Worm (Caenorhabditis elegans) whole organism, late embryonic: Measurements from ENCODE around the gene B0507.6.

Experiments used
- C38D4.7 ChIP-seq: fragments of 200-800 bp; sonication (Bioruptor generic); optimal IDR thresholded peaks from 2 replicates; lab custom pipeline; 2018; ENCODE audit warnings: mild to moderate bottlenecking, missing genetic modification characterization, moderate library complexity, missing compliant biosample characterization
- ceh-31 ChIP-seq: sonication (generic microtip); optimal IDR thresholded peaks from 2 replicates; lab custom pipeline; 2016; ENCODE audit warnings: missing genetic modification characterization, missing compliant biosample characterization
- che-1 ChIP-seq: sonication (generic microtip); optimal IDR thresholded peaks from 2 replicates; lab custom pipeline; 2016; ENCODE audit warnings: mild to moderate bottlenecking, missing genetic modification characterization, missing compliant biosample characterization
- fkh-10 ChIP-seq: fragments of 150-350 bp; optimal IDR thresholded peaks from 2 replicates; lab custom pipeline; 2014; ENCODE audit warnings: missing biosample characterization, missing genetic modification reagents, missing genetic modification characterization
- gmeb-2 ChIP-seq: sonication (generic microtip); optimal IDR thresholded peaks from 2 replicates; lab custom pipeline; 2016; ENCODE audit warnings: missing genetic modification characterization, inconsistent platforms, missing compliant biosample characterization
- lim-6 ChIP-seq: sonication (generic microtip); optimal IDR thresholded peaks from 2 replicates; lab custom pipeline; 2016; ENCODE audit warnings: missing genetic modification characterization, missing compliant biosample characterization
- mec-3 ChIP-seq: sonication (generic microtip); optimal IDR thresholded peaks from 2 replicates; lab custom pipeline; 2016; ENCODE audit warnings: borderline replicate concordance, missing genetic modification characterization, missing compliant biosample characterization
- pha-4 ChIP-seq: fragments of 150-350 bp; optimal IDR thresholded peaks from 2 replicates; lab custom pipeline; 2018; ENCODE audit warnings: missing biosample characterization, missing genetic modification reagents, missing genetic modification characterization
- tbx-7 ChIP-seq: sonication (generic microtip); optimal IDR thresholded peaks from 2 replicates; lab custom pipeline; 2016; ENCODE audit warnings: missing genotype, missing genetic modification characterization, missing compliant biosample characterization
- ttx-3 ChIP-seq: sonication (generic microtip); optimal IDR thresholded peaks from 2 replicates; lab custom pipeline; 2016; ENCODE audit warnings: missing genetic modification reagents, missing genetic modification characterization, missing compliant biosample characterization

DNA sequence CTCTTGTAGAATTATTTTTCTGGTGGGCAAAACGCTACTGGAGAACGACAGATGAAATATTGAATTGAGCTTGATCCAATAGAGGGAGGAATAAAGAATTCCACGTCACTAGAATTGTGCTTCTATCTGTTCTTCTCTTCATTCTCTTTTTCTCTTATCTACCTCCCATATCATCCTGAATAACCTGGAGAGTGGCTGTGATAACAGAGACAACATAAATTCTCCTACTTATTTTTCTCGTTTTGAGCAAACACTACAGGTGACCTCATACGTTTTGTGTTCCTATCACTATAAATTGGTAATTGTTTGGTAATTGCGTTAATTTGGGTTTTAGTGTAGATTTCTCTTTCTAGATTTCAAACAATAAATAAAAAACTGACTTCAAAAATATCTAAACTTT, 35.2 kb downstream of the B0507.6 start:
- TF ChIP-seq ceh-31 (tag; lab: Kevin White, UChicago) (no peak), lim-6 (tag; lab: Kevin White, UChicago) (no peak), tbx-7 (tag; lab: Kevin White, UChicago) (no peak), mec-3 (tag; lab: Kevin White, UChicago) (no peak), gmeb-2 (no peak), pha-4 (no peak), C38D4.7 (GFP tag; lab: Kevin White, UChicago) (no peak), che-1 (tag; lab: Kevin White, UChicago) (no peak), fkh-10 (no peak), ttx-3 (no peak)
